Worm (Caenorhabditis elegans): Measurements from ENCODE around the gene W06F12.3.

The W06F12.3 gene

DNA sequence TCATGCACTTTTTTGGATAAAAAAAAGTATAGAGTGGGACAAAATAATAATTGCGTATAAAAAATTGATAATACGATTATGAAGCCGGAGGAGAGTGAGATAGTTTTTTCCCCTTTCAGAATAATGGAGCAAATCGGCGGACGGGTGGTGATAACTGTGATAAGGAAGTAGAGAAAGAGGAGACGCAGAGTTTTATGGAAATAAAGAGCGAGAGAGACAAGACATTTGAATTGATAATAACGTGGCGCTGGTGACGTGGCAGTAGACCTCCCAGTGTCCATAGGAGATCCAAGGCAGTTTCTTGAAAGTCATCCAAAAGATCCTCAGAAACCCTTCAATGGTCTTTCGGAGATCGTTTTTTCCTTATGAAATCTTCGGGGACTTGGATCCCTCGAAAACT lies 997 bp upstream of the W06F12.3 start:
- TF ChIP-seq pqm-1 (tag; optimal IDR thresholded peaks at IDR 0.05) (no peak), ceh-14 (tag; optimal IDR thresholded peaks at IDR 0.05) (no peak), ceh-22 (tag; optimal IDR thresholded peaks at IDR 0.05) (no peak), hlh-6 (tag; optimal IDR thresholded peaks at IDR 0.05) (no peak), ceh-31 (tag; optimal IDR thresholded peaks at IDR 0.05) (no peak), elt-2 (tag; optimal IDR thresholded peaks at IDR 0.05) (peak; percentile 79), ceh-45 (GFP tag; IDR thresholded peaks at IDR 0.05) (no peak), pag-3 (tag; optimal IDR thresholded peaks at IDR 0.05; ENCODE audit: borderline replicate concordance) (no peak)

ce11 chrIII:13741410-13741809 lies 6.6 kb downstream of the W06F12.3 start:
- TF ChIP-seq pha-2 (tag; optimal IDR thresholded peaks at IDR 0.05): no peak
- no peak for TF ChIP-seq rnt-1 (tag; optimal IDR thresholded peaks at IDR 0.05)
- TF ChIP-seq tbx-7 (tag; optimal IDR thresholded peaks at IDR 0.05): no peak
- no peak for TF ChIP-seq ceh-22 (tag; optimal IDR thresholded peaks at IDR 0.05)
- TF ChIP-seq nhr-232 (tag; optimal IDR thresholded peaks at IDR 0.05): no peak
- TF ChIP-seq ama-1 (optimal IDR thresholded peaks at IDR 0.05): no peak
- no peak for TF ChIP-seq C38D4.7 (GFP tag; optimal IDR thresholded peaks at IDR 0.05)
- no peak for TF ChIP-seq pag-3 (tag; optimal IDR thresholded peaks at IDR 0.05; ENCODE audit: borderline replicate concordance)
- no peak for TF ChIP-seq unc-42 (tag; optimal IDR thresholded peaks at IDR 0.05)
- no peak for TF ChIP-seq tbx-2 (tag; optimal IDR thresholded peaks at IDR 0.05)
- TF ChIP-seq mec-3 (tag; optimal IDR thresholded peaks at IDR 0.05; ENCODE audit: borderline replicate concordance): no peak
- TF ChIP-seq unc-86 (tag; optimal IDR thresholded peaks at IDR 0.05): no peak
- no peak for TF ChIP-seq ceh-2 (tag; optimal IDR thresholded peaks at IDR 0.05)
- TF ChIP-seq odd-2 (tag; optimal IDR thresholded peaks at IDR 0.05): no peak
- TF ChIP-seq che-1 (tag; optimal IDR thresholded peaks at IDR 0.05): no peak
- TF ChIP-seq ceh-6 (GFP tag; optimal IDR thresholded peaks at IDR 0.05): no peak

DNA sequence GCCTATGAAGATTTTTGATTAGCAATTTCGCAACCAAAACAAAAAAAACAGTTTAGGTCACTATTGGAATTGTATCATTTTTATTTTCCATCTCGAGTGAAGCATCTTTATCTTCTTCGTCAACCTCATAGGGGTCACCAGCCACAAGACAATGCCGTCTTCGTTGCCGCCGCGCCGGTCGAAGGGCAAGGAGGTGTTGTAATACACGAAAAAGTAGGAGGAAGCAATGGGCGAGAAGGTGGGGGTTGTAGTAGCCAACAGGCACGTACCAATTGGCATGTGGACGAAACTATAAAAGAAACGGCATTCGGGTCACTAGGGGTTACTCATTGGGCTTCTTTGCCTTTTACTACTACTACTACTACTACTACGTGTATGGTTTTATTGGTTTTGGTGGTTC lies 7.2 kb downstream of the W06F12.3 start:
- TF ChIP-seq ttx-3 (tag; optimal IDR thresholded peaks at IDR 0.05) (no peak), ceh-18 (tag; optimal IDR thresholded peaks at IDR 0.05) (no peak), sdc-2 (tag; optimal IDR thresholded peaks at IDR 0.05) (no peak), C08G9.2 (tag; optimal IDR thresholded peaks at IDR 0.05) (no peak)

ce11 chrIII:13743922-13744321 lies 9.1 kb downstream of the W06F12.3 start, which contains the start of gene tyr-2:
tyr-2 (plus strand) TSS chrIII:13744222.
- no peak for TF ChIP-seq tbx-2 (tag; optimal IDR thresholded peaks at IDR 0.05)
- TF ChIP-seq lim-6 (tag; optimal IDR thresholded peaks at IDR 0.05): no peak
- no peak for TF ChIP-seq odd-2 (tag; optimal IDR thresholded peaks at IDR 0.05)
- TF ChIP-seq mec-3 (tag; optimal IDR thresholded peaks at IDR 0.05; ENCODE audit: borderline replicate concordance): no peak
- TF ChIP-seq unc-86 (tag; optimal IDR thresholded peaks at IDR 0.05): no peak
- no peak for TF ChIP-seq pax-1 (tag; optimal IDR thresholded peaks at IDR 0.05)
- TF ChIP-seq eyg-1 (tag; optimal IDR thresholded peaks at IDR 0.05): no peak
- TF ChIP-seq ceh-34 (tag; optimal IDR thresholded peaks at IDR 0.05): no peak
- TF ChIP-seq dve-1 (tag; optimal IDR thresholded peaks at IDR 0.05): no peak
- no peak for TF ChIP-seq ama-1 (optimal IDR thresholded peaks at IDR 0.05)
- no peak for TF ChIP-seq hlh-15 (tag; optimal IDR thresholded peaks at IDR 0.05)
- no peak for TF ChIP-seq ztf-16 (tag; optimal IDR thresholded peaks at IDR 0.05)
- no peak for TF ChIP-seq ceh-48 (tag; optimal IDR thresholded peaks at IDR 0.05)

DNA sequence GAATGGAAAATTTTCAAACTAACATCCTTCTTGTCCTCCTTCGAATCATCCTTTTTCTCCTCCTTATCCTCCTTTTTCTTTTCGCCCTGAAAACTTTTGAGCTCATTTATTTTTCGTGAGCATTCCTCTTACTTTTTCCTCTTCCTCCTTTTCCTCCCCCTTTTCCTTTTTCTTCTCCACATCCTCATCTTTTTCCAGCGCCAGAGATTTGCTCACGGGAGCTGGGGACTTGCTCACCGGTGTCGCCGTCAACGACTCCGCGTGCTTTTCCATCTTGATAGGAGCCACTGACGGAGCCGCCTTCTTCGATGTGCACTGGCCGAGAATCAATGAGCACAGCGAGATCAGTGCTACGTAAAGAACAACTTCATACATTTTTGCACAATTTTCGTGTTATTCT lies 13.5 kb downstream of the W06F12.3 start, which contains the start of gene K08E3.2:
Gene K08E3.2, minus strand, starts transcription at position 375 of the 400 bp plus-strand sequence.
- no peak for TF ChIP-seq ama-1 (optimal IDR thresholded peaks at IDR 0.05)
- no peak for TF ChIP-seq lin-11 (tag; optimal IDR thresholded peaks at IDR 0.05)
- TF ChIP-seq ztf-16 (tag; optimal IDR thresholded peaks at IDR 0.05): no peak
- TF ChIP-seq npax-4 (tag; optimal IDR thresholded peaks at IDR 0.05): no peak
- TF ChIP-seq ceh-9 (tag; optimal IDR thresholded peaks at IDR 0.05): no peak
- no peak for TF ChIP-seq madf-2 (tag; optimal IDR thresholded peaks at IDR 0.05)
- TF ChIP-seq nhr-232 (tag; optimal IDR thresholded peaks at IDR 0.05): no peak
- no peak for TF ChIP-seq fkh-6 (tag; optimal IDR thresholded peaks at IDR 0.05)
- TF ChIP-seq ceh-48 (tag; optimal IDR thresholded peaks at IDR 0.05): no peak
- TF ChIP-seq tbx-7 (tag; optimal IDR thresholded peaks at IDR 0.05): no peak

Measured in whole organism, late embryonic.